Worm (Caenorhabditis elegans) whole organism, L4 larva: Measurements from ENCODE around the gene F01E11.18.

Source experiments
- D1046.2 ChIP-seq: fragments of 200-800 bp; sonication (Bioruptor generic); IDR thresholded peaks from 2 replicates; pipeline ENCODE4 v1.3.6; 2022; ENCODE audit warnings: missing genetic modification characterization, missing compliant biosample characterization
- F37D6.2 ChIP-seq: sonication (generic microtip); optimal IDR thresholded peaks from 2 replicates; lab custom pipeline; 2016; ENCODE audit warnings: mild to moderate bottlenecking, missing genetic modification characterization, missing compliant biosample characterization
- F44E2.7 ChIP-seq: fragments of 200-800 bp; sonication (Bioruptor generic); IDR thresholded peaks from 2 replicates; pipeline ENCODE4 v2.1.2; 2022; ENCODE audit warnings: missing genetic modification characterization, missing compliant biosample characterization
- F49E8.2 ChIP-seq: sonication (generic microtip); optimal IDR thresholded peaks from 2 replicates; lab custom pipeline; 2016; ENCODE audit warnings: missing compliant biosample characterization, mild to moderate bottlenecking, missing genetic modification characterization, borderline replicate concordance
- Y105C5A.15 ChIP-seq: fragments of 200-800 bp; sonication (Bioruptor generic); IDR thresholded peaks from 2 replicates; pipeline ENCODE4 v1.3.6; 2022; ENCODE audit warnings: missing genetic modification characterization, missing compliant biosample characterization
- Y48G9A.11 ChIP-seq: fragments of 200-800 bp; sonication (Bioruptor generic); IDR thresholded peaks from 2 replicates; pipeline ENCODE4 v1.3.6; 2022; ENCODE audit warnings: missing genetic modification reagents, missing genetic modification characterization, missing compliant biosample characterization
- aha-1 ChIP-seq: fragments of 150-350 bp; peaks from one replicate; lab custom pipeline; 2014; ENCODE audit warnings: missing biosample characterization, missing genetic modification characterization
- ama-1 ChIP-seq: fragments of 150-350 bp; optimal IDR thresholded peaks from 2 replicates; lab custom pipeline; 2014; ENCODE audit warnings: inconsistent platforms, mixed read lengths
- ceh-32 ChIP-seq: sonication (generic microtip); optimal IDR thresholded peaks from 2 replicates; lab custom pipeline; 2016; ENCODE audit warnings: mild to moderate bottlenecking, missing genetic modification characterization, missing compliant biosample characterization; ENCODE audit not compliant: poor library complexity
- ctbp-1 ChIP-seq: fragments of 200-800 bp; sonication (Bioruptor generic); IDR thresholded peaks from 2 replicates; pipeline ENCODE4 v1.3.6; 2022; ENCODE audit warnings: missing genetic modification reagents, missing genetic modification characterization, missing compliant biosample characterization
- daf-12 ChIP-seq: fragments of 150-350 bp; optimal IDR thresholded peaks from 2 replicates; lab custom pipeline; 2014; ENCODE audit warnings: missing biosample characterization, missing genetic modification reagents, missing genetic modification characterization
- daf-16 ChIP-seq, 3 experiments: sonication (generic microtip); optimal IDR thresholded peaks; 2 replicates each; lab custom pipeline; 2016 to 2017; ENCODE audit warnings: missing genetic modification characterization in 3 of 3, missing genetic modification reagents in 3 of 3, mild to moderate bottlenecking in 2 of 3, missing compliant biosample characterization in 2 of 3, missing biosample characterization in 1 of 3, moderate library complexity in 1 of 3
- dmd-6 ChIP-seq: fragments of 200-800 bp; sonication (Bioruptor generic); IDR thresholded peaks from 2 replicates; pipeline ENCODE4 v1.3.6; 2022; ENCODE audit warnings: missing genetic modification reagents, missing genetic modification characterization, missing compliant biosample characterization
- egl-27 ChIP-seq: sonication (generic microtip); optimal IDR thresholded peaks from 3 replicates; lab custom pipeline; 2017; ENCODE audit warnings: missing biosample characterization, missing genetic modification reagents, missing genetic modification characterization
- gei-8 ChIP-seq: fragments of 200-800 bp; sonication (Bioruptor generic); optimal IDR thresholded peaks from 2 replicates; lab custom pipeline; 2018; ENCODE audit warnings: mild to moderate bottlenecking, missing genetic modification characterization, missing compliant biosample characterization
- lin-1 ChIP-seq: fragments of 200-800 bp; sonication (Bioruptor generic); IDR thresholded peaks from 2 replicates; pipeline ENCODE4 v1.3.6; 2022; ENCODE audit warnings: missing genetic modification reagents, missing genetic modification characterization, missing compliant biosample characterization
- lin-13 ChIP-seq: fragments of 150-350 bp; optimal IDR thresholded peaks from 2 replicates; lab custom pipeline; 2014; ENCODE audit warnings: missing biosample characterization, missing genetic modification reagents, missing genetic modification characterization
- lir-3 ChIP-seq: sonication (generic microtip); optimal IDR thresholded peaks from 2 replicates; lab custom pipeline; 2016; ENCODE audit warnings: mild to moderate bottlenecking, missing genetic modification characterization, missing compliant biosample characterization
- mdt-29 ChIP-seq: fragments of 200-800 bp; sonication (Bioruptor generic); IDR thresholded peaks from 2 replicates; pipeline ENCODE4 v1.3.6; 2022; ENCODE audit warnings: missing genetic modification reagents, missing genetic modification characterization, missing compliant biosample characterization
- mep-1 ChIP-seq: fragments of 150-350 bp; sonication (generic microtip); optimal IDR thresholded peaks from 3 replicates; lab custom pipeline; 2014; ENCODE audit warnings: missing biosample characterization, missing genetic modification characterization
- mxl-2 ChIP-seq: fragments of 200-800 bp; sonication (Bioruptor generic); conservative IDR thresholded peaks from 2 replicates; pipeline ENCODE4 v1.3.6; 2022; ENCODE audit warnings: missing genetic modification reagents, missing genetic modification characterization, missing compliant biosample characterization
- mxl-3 ChIP-seq: fragments of 200-800 bp; sonication (Bioruptor generic); optimal IDR thresholded peaks from 2 replicates; lab custom pipeline; 2018; ENCODE audit warnings: mild to moderate bottlenecking, missing genetic modification characterization, missing compliant biosample characterization
- nhr-10 ChIP-seq: fragments of 150-350 bp; optimal IDR thresholded peaks from 2 replicates; lab custom pipeline; 2014; ENCODE audit warnings: missing biosample characterization, missing genetic modification characterization
- nhr-11 ChIP-seq: fragments of 150-350 bp; optimal IDR thresholded peaks from 2 replicates; lab custom pipeline; 2014; ENCODE audit warnings: missing biosample characterization, missing genetic modification characterization
- nhr-111 ChIP-seq: fragments of 200-800 bp; sonication (Bioruptor generic); optimal IDR thresholded peaks from 2 replicates; lab custom pipeline; 2018; ENCODE audit warnings: mild to moderate bottlenecking, missing genetic modification characterization, missing compliant biosample characterization
- nhr-28 ChIP-seq: fragments of 150-350 bp; optimal IDR thresholded peaks from 2 replicates; lab custom pipeline; 2014; ENCODE audit warnings: missing biosample characterization, missing genetic modification characterization
- nhr-76 ChIP-seq: fragments of 150-350 bp; optimal IDR thresholded peaks from 2 replicates; lab custom pipeline; 2014; ENCODE audit warnings: missing biosample characterization, missing genetic modification characterization
- nhr-77 ChIP-seq: fragments of 150-350 bp; optimal IDR thresholded peaks from 2 replicates; lab custom pipeline; 2014; ENCODE audit warnings: missing biosample characterization, missing genetic modification characterization
- saeg-2 ChIP-seq: fragments of 200-800 bp; sonication (Bioruptor generic); IDR thresholded peaks from 2 replicates; pipeline ENCODE4 v1.3.6; 2022; ENCODE audit warnings: missing genetic modification reagents, missing genetic modification characterization, missing compliant biosample characterization
- sdz-12 ChIP-seq: fragments of 200-800 bp; sonication (Bioruptor generic); optimal IDR thresholded peaks from 2 replicates; lab custom pipeline; 2018; ENCODE audit warnings: mild to moderate bottlenecking, missing genetic modification characterization, missing compliant biosample characterization
- set-16 ChIP-seq: fragments of 200-800 bp; sonication (Bioruptor generic); IDR thresholded peaks from 2 replicates; pipeline ENCODE4 v1.3.6; 2022; ENCODE audit warnings: missing genetic modification reagents, missing genetic modification characterization, missing compliant biosample characterization
- spr-3 ChIP-seq: fragments of 200-800 bp; sonication (Bioruptor generic); optimal IDR thresholded peaks from 2 replicates; lab custom pipeline; 2018; ENCODE audit warnings: mild to moderate bottlenecking, missing genetic modification characterization, missing compliant biosample characterization
- unc-62 ChIP-seq, 3 experiments: fragments of 150-350 bp in 1 of 3; sonication (generic microtip); optimal IDR thresholded peaks in 2 of 3; peaks in 1 of 3; 1 replicate in 1 of 3; 2 replicates in 2 of 3; lab custom pipeline; 2014 to 2017; ENCODE audit warnings: missing biosample characterization in 3 of 3, missing genetic modification characterization in 3 of 3, missing genetic modification reagents in 3 of 3, missing genotype in 1 of 3
- zfp-2 ChIP-seq: sonication (generic microtip); optimal IDR thresholded peaks from 2 replicates; lab custom pipeline; 2016; ENCODE audit warnings: mild to moderate bottlenecking, missing genetic modification characterization, missing compliant biosample characterization
- zfp-3 ChIP-seq: fragments of 200-800 bp; sonication (Bioruptor generic); conservative IDR thresholded peaks from 2 replicates; pipeline ENCODE4 v1.3.6; 2022; ENCODE audit warnings: missing genetic modification reagents, missing genetic modification characterization, missing compliant biosample characterization

F01E11.18 gene

ce11 chrX:6956299-6956698, 33.1 kb upstream of the F01E11.18 start, which contains the start of gene inx-1:
inx-1 (minus strand) TSS chrX:6956399.
- TF ChIP-seq lin-13, result no peak
- TF ChIP-seq nhr-10, result no peak
- no peak for TF ChIP-seq D1046.2
- TF ChIP-seq ama-1 (lab: Kevin White, UChicago), result no peak
- no peak for TF ChIP-seq Y105C5A.15 (GFP tag; lab: Robert Waterston, UW)

- no peak for TF ChIP-seq set-16 (GFP tag; lab: Robert Waterston, UW)
- peak; percentile 61 for TF ChIP-seq aha-1 (tag; lab: Kevin White, UChicago)
Observed at ce11 chrX:6958914-6959313, 30.5 kb upstream of the F01E11.18 start.

ce11 chrX:6959534-6959933, 29.9 kb upstream of the F01E11.18 start:
- peak in 1 of 2 experiments; percentile 83 for TF ChIP-seq unc-62 (GFP tag; optimal IDR thresholded peaks at IDR 0.05 in 1 of 2; lab: Kevin White, UChicago)
- no peak for TF ChIP-seq unc-62 (tag; optimal IDR thresholded peaks at IDR 0.05; lab: Kevin White, UChicago)
- no peak for TF ChIP-seq lin-1 (GFP tag; lab: Robert Waterston, UW)

- TF ChIP-seq daf-16 (GFP tag; optimal IDR thresholded peaks at IDR 0.05; lab: Kevin White, UChicago) (peak in 1 of 2 experiments; percentile 31), daf-16 (tag; optimal IDR thresholded peaks at IDR 0.05; lab: Kevin White, UChicago) (no peak), Y105C5A.15 (GFP tag; lab: Robert Waterston, UW) (no peak)
Observed at ce11 chrX:6962347-6962746, 27.1 kb upstream of the F01E11.18 start.

ce11 chrX:6963842-6964241, 25.6 kb upstream of the F01E11.18 start:
- no peak for TF ChIP-seq nhr-76 (tag; lab: Kevin White, UChicago)
- peak in 1 of 2 experiments; percentile 56 for TF ChIP-seq unc-62 (GFP tag; optimal IDR thresholded peaks at IDR 0.05 in 1 of 2; lab: Kevin White, UChicago)
- no peak for TF ChIP-seq unc-62 (tag; optimal IDR thresholded peaks at IDR 0.05; lab: Kevin White, UChicago)

ce11 chrX:6967057-6967456, 22.4 kb upstream of the F01E11.18 start, which contains the start of gene F01E11.3:
F01E11.3 (plus strand) TSS chrX:6967357.
- TF ChIP-seq Y105C5A.15 (GFP tag; lab: Robert Waterston, UW) (no peak), F37D6.2 (no peak), Y48G9A.11 (GFP tag; lab: Robert Waterston, UW) (no peak), egl-27 (tag; lab: Kevin White, UChicago) (no peak), zfp-3 (no peak), nhr-11 (tag; lab: Kevin White, UChicago) (no peak), mep-1 (no peak)
- TF ChIP-seq, all 104 proteins: peak for 0

ce11 chrX:6968553-6968952, 20.9 kb upstream of the F01E11.18 start:
- no peak for TF ChIP-seq gei-8
- no peak for TF ChIP-seq nhr-28 (tag; lab: Kevin White, UChicago)
- no peak for TF ChIP-seq sdz-12 (GFP tag; lab: Kevin White, UChicago)
- TF ChIP-seq spr-3, result no peak
- TF ChIP-seq D1046.2, result no peak
- TF ChIP-seq F44E2.7 (GFP tag; lab: Robert Waterston, UW), result no peak
- no peak for TF ChIP-seq zfp-2 (tag; lab: Kevin White, UChicago)
- no peak for TF ChIP-seq nhr-77 (tag; lab: Kevin White, UChicago)
- TF ChIP-seq ceh-32 (tag; lab: Kevin White, UChicago), result no peak
- no peak for TF ChIP-seq ctbp-1 (GFP tag; lab: Robert Waterston, UW)
- TF ChIP-seq saeg-2 (GFP tag; lab: Robert Waterston, UW), result no peak
- no peak for TF ChIP-seq mxl-3
- no peak for TF ChIP-seq F49E8.2 (tag; lab: Kevin White, UChicago)
- no peak for TF ChIP-seq dmd-6 (GFP tag; lab: Robert Waterston, UW)
- no peak for TF ChIP-seq nhr-111 (GFP tag; lab: Kevin White, UChicago)
- no peak for TF ChIP-seq daf-12 (tag; lab: Kevin White, UChicago)
- no peak for TF ChIP-seq lir-3 (tag; lab: Kevin White, UChicago)
- no peak for TF ChIP-seq mdt-29 (GFP tag; lab: Robert Waterston, UW)
- no peak for TF ChIP-seq mxl-2
- no peak for TF ChIP-seq Y105C5A.15 (GFP tag; lab: Robert Waterston, UW)
